Fruit fly (Drosophila melanogaster) whole organism, embryonic: ENCODE data around the gene CG8907.
"Not testable (repeated sequence)": the region's sequence is repeated elsewhere in the genome, so short reads cannot be mapped to it uniquely, and the experiment has no call there.

Source experiments
- Atf3 ChIP-seq: fragments of 200-800 bp; sonication (Bioruptor generic); optimal IDR thresholded peaks from 3 replicates; lab custom pipeline; 2016; ENCODE audit warnings: missing biosample characterization, missing genetic modification characterization
- C15 ChIP-seq: fragments of 200-800 bp; sonication (Bioruptor generic); IDR thresholded peaks from 3 replicates; pipeline ENCODE4 v1.3.6; 2022; ENCODE audit warnings: missing biosample characterization, missing genetic modification characterization
- CG11504 ChIP-seq: fragments of 200-800 bp; sonication (Bioruptor generic); optimal IDR thresholded peaks from 3 replicates; lab custom pipeline; 2019; ENCODE audit warnings: missing biosample characterization, mild to moderate bottlenecking, missing genetic modification characterization, moderate library complexity
- CG12071 ChIP-seq: fragments of 200-800 bp; sonication (Bioruptor generic); optimal IDR thresholded peaks from 3 replicates; lab custom pipeline; 2018; ENCODE audit warnings: missing biosample characterization, mild to moderate bottlenecking, missing genetic modification characterization
- CG13894 ChIP-seq: fragments of 200-800 bp; sonication (Bioruptor generic); optimal IDR thresholded peaks from 3 replicates; lab custom pipeline; 2018; ENCODE audit warnings: missing biosample characterization, mild to moderate bottlenecking, missing genetic modification characterization, moderate library complexity
- CG14965 ChIP-seq: fragments of 200-800 bp; sonication (Bioruptor generic); optimal IDR thresholded peaks from 2 replicates; lab custom pipeline; 2016; ENCODE audit warnings: missing biosample characterization, missing genetic modification characterization, borderline replicate concordance
- CG15269 ChIP-seq: fragments of 200-800 bp; sonication (Bioruptor generic); optimal IDR thresholded peaks from 2 replicates; lab custom pipeline; 2018; ENCODE audit warnings: missing biosample characterization, mild to moderate bottlenecking, missing genetic modification characterization, moderate library complexity
- CG15696 ChIP-seq: fragments of 200-800 bp; sonication (Bioruptor generic); optimal IDR thresholded peaks from 2 replicates; lab custom pipeline; 2019; ENCODE audit warnings: missing biosample characterization, mild to moderate bottlenecking, missing genetic modification characterization, moderate library complexity
- CG17612 ChIP-seq: fragments of 200-800 bp; sonication (Bioruptor generic); IDR thresholded peaks from 2 replicates; pipeline ENCODE4 v1.3.6; 2022; ENCODE audit warnings: missing biosample characterization, missing genetic modification characterization
- CG1792 ChIP-seq: fragments of 200-800 bp; sonication (Bioruptor generic); optimal IDR thresholded peaks from 2 replicates; lab custom pipeline; 2016; ENCODE audit warnings: missing biosample characterization, missing genetic modification characterization
- CG18764 ChIP-seq: fragments of 200-800 bp; sonication (Bioruptor generic); optimal IDR thresholded peaks from 3 replicates; lab custom pipeline; 2016; ENCODE audit warnings: missing biosample characterization, missing genetic modification characterization
- CG3163 ChIP-seq: fragments of 200-800 bp; sonication (Bioruptor generic); optimal IDR thresholded peaks from 3 replicates; lab custom pipeline; 2016; ENCODE audit warnings: missing biosample characterization, missing genetic modification characterization
- CG3407 ChIP-seq: fragments of 200-800 bp; sonication (Bioruptor generic); optimal IDR thresholded peaks from 2 replicates; lab custom pipeline; 2018; ENCODE audit warnings: missing biosample characterization, mild to moderate bottlenecking, missing genetic modification characterization
- CG7839 ChIP-seq: fragments of 200-800 bp; sonication (Bioruptor generic); optimal IDR thresholded peaks from 3 replicates; lab custom pipeline; 2018; ENCODE audit warnings: missing biosample characterization, mild to moderate bottlenecking, missing genetic modification characterization, moderate library complexity
- Dfd ChIP-seq, 2 experiments: fragments of >200 bp; optimal IDR thresholded peaks; 2 replicates each; lab custom pipeline; 2017; ENCODE audit warnings: missing biosample characterization in 2 of 2, missing genetic modification characterization in 2 of 2
- Dip2 ChIP-seq: fragments of 200-800 bp; sonication (Bioruptor generic); IDR thresholded peaks from 2 replicates; pipeline ENCODE4 v1.3.6; 2022; ENCODE audit warnings: missing biosample characterization, missing genetic modification characterization
- Doc3 ChIP-seq: fragments of 200-800 bp; sonication (Bioruptor generic); IDR thresholded peaks from 3 replicates; pipeline ENCODE4 v1.3.6; 2022; ENCODE audit warnings: missing biosample characterization, missing genetic modification characterization; ENCODE audit not compliant: partially characterized antibody
- Lhr ChIP-seq: fragments of 200-800 bp; sonication (Bioruptor generic); optimal IDR thresholded peaks from 3 replicates; lab custom pipeline; 2017; ENCODE audit warnings: mild to moderate bottlenecking, missing biosample characterization, missing genetic modification reagents, missing genetic modification characterization
- Med ChIP-seq: fragments of 200-800 bp; sonication (Bioruptor generic); peaks from one replicate; lab custom pipeline; 2016; ENCODE audit warnings: missing biosample characterization, missing genetic modification characterization, mild to moderate bottlenecking, inconsistent platforms, moderate library complexity
- Myb ChIP-seq: fragments of 200-800 bp; sonication (Bioruptor generic); optimal IDR thresholded peaks from 2 replicates; lab custom pipeline; 2016; ENCODE audit warnings: missing biosample characterization, missing genetic modification characterization
- NfI ChIP-seq: fragments of 200-800 bp; sonication (Bioruptor generic); optimal IDR thresholded peaks from 3 replicates; lab custom pipeline; 2018; ENCODE audit warnings: missing biosample characterization, mild to moderate bottlenecking, missing genetic modification characterization, moderate library complexity
- Six4 ChIP-seq: fragments of 200-800 bp; sonication (Bioruptor generic); optimal IDR thresholded peaks from 2 replicates; lab custom pipeline; 2016; ENCODE audit warnings: missing biosample characterization, missing genetic modification characterization
- Trl ChIP-seq, 3 experiments: fragments of >200 bp in 2 of 3; fragments of 200-800 bp in 1 of 3; sonication (Bioruptor generic) in 1 of 3; optimal IDR thresholded peaks; 2 replicates in 1 of 3; 3 replicates in 2 of 3; lab custom pipeline; 2016 to 2017; ENCODE audit warnings: missing biosample characterization in 1 of 3, missing genetic modification characterization in 1 of 3
- al ChIP-seq: fragments of 200-800 bp; sonication (Bioruptor generic); IDR thresholded peaks from 2 replicates; pipeline ENCODE4 v1.3.6; 2022; ENCODE audit warnings: missing biosample characterization, missing genetic modification characterization
- aop ChIP-seq: fragments of 200-800 bp; sonication (Bioruptor generic); IDR thresholded peaks from 2 replicates; pipeline ENCODE4 v1.3.6; 2022; ENCODE audit warnings: missing biosample characterization, missing genetic modification characterization
- ara ChIP-seq: fragments of 200-800 bp; sonication (Bioruptor generic); IDR thresholded peaks from 2 replicates; pipeline ENCODE4 v1.3.6; 2022; ENCODE audit warnings: missing biosample characterization, missing genetic modification characterization
- br ChIP-seq: fragments of >200 bp; optimal IDR thresholded peaks from 2 replicates; lab custom pipeline; 2017
- chif ChIP-seq, 2 experiments: fragments of 200-800 bp; sonication (Bioruptor generic); optimal IDR thresholded peaks; 3 replicates each; lab custom pipeline; 2016; ENCODE audit warnings: missing biosample characterization in 2 of 2, missing genetic modification characterization in 2 of 2
- dmrt99B ChIP-seq: fragments of 200-800 bp; sonication (Bioruptor generic); optimal IDR thresholded peaks from 2 replicates; lab custom pipeline; 2018; ENCODE audit warnings: missing biosample characterization, mild to moderate bottlenecking, missing genetic modification characterization, moderate library complexity
- dpn ChIP-seq, 2 experiments: fragments of 200-800 bp; sonication (Bioruptor generic); optimal IDR thresholded peaks; 3 replicates each; lab custom pipeline; 2016; ENCODE audit warnings: missing biosample characterization in 2 of 2, missing genetic modification characterization in 2 of 2
- esg ChIP-seq: fragments of 200-800 bp; sonication (Bioruptor generic); conservative IDR thresholded peaks from 2 replicates; pipeline ENCODE4 v1.3.6; 2022; ENCODE audit warnings: missing biosample characterization, missing genetic modification characterization
- h ChIP-seq: fragments of >200 bp; optimal IDR thresholded peaks from 2 replicates; lab custom pipeline; 2017
- hbn ChIP-seq: fragments of 200-800 bp; sonication (Bioruptor generic); IDR thresholded peaks from 2 replicates; pipeline ENCODE4 v1.3.6; 2022; ENCODE audit warnings: missing biosample characterization, missing genetic modification characterization; ENCODE audit not compliant: partially characterized antibody
- insv ChIP-seq, 2 experiments: fragments of 200-800 bp; sonication (Bioruptor generic); optimal IDR thresholded peaks; 3 replicates each; lab custom pipeline; 2016 to 2018; ENCODE audit warnings: missing biosample characterization in 2 of 2, missing genetic modification characterization in 2 of 2
- jing ChIP-seq: fragments of 200-800 bp; sonication (Bioruptor generic); optimal IDR thresholded peaks from 2 replicates; lab custom pipeline; 2018; ENCODE audit warnings: missing biosample characterization, mild to moderate bottlenecking, missing genetic modification characterization
- kay ChIP-seq: fragments of 200-800 bp; sonication (Bioruptor generic); optimal IDR thresholded peaks from 2 replicates; lab custom pipeline; 2016; ENCODE audit warnings: missing biosample characterization, missing genetic modification characterization
- lab ChIP-seq: fragments of 200-800 bp; sonication (Bioruptor generic); optimal IDR thresholded peaks from 3 replicates; lab custom pipeline; 2017; ENCODE audit warnings: missing biosample characterization, missing genetic modification characterization, mild to moderate bottlenecking, moderate library complexity, missing genetic modification reagents
- nmo ChIP-seq: fragments of 200-800 bp; sonication (Bioruptor generic); optimal IDR thresholded peaks from 2 replicates; lab custom pipeline; 2018; ENCODE audit warnings: missing biosample characterization, mild to moderate bottlenecking, missing genetic modification characterization, moderate library complexity
- oc ChIP-seq: fragments of 200-800 bp; sonication (Bioruptor generic); optimal IDR thresholded peaks from 2 replicates; lab custom pipeline; 2018; ENCODE audit warnings: missing biosample characterization, mild to moderate bottlenecking, missing genetic modification characterization, moderate library complexity
- salm ChIP-seq: fragments of 200-800 bp; sonication (Bioruptor generic); optimal IDR thresholded peaks from 2 replicates; lab custom pipeline; 2018; ENCODE audit warnings: missing biosample characterization, mild to moderate bottlenecking, missing genetic modification characterization
- sens ChIP-seq: fragments of 200-800 bp; sonication (Bioruptor generic); peaks from one replicate; lab custom pipeline; 2016; ENCODE audit warnings: missing biosample characterization, missing genetic modification characterization
- shn ChIP-seq: fragments of 200-800 bp; sonication (Bioruptor generic); optimal IDR thresholded peaks from 3 replicates; lab custom pipeline; 2016; ENCODE audit warnings: missing biosample characterization, missing genetic modification characterization
- sima ChIP-seq: fragments of 200-800 bp; sonication (Bioruptor generic); optimal IDR thresholded peaks from 2 replicates; lab custom pipeline; 2016; ENCODE audit warnings: missing biosample characterization, missing genetic modification characterization
- sr ChIP-seq: fragments of 200-800 bp; sonication (Bioruptor generic); IDR thresholded peaks from 3 replicates; pipeline ENCODE4 v1.3.6; 2022; ENCODE audit warnings: missing biosample characterization, missing genetic modification characterization
- unpg ChIP-seq: fragments of 200-800 bp; sonication (Bioruptor generic); optimal IDR thresholded peaks from 3 replicates; lab custom pipeline; 2018; ENCODE audit warnings: missing biosample characterization, mild to moderate bottlenecking, missing genetic modification characterization, moderate library complexity
- wdn ChIP-seq: fragments of 200-800 bp; sonication (Bioruptor generic); IDR thresholded peaks from 2 replicates; pipeline ENCODE4 v1.3.6; 2022; ENCODE audit warnings: missing biosample characterization, missing genetic modification characterization
- zfh1 ChIP-seq: fragments of 200-800 bp; sonication (Bioruptor generic); IDR thresholded peaks from 3 replicates; pipeline ENCODE4 v1.3.6; 2022; ENCODE audit warnings: missing biosample characterization, missing genetic modification characterization

Gene CG8907

dm6 chr3R:16991781-16992180 is 16.3 kb upstream of the CG8907 start, which contains the start of gene EMC2B (continued):
- TF ChIP-seq CG1792, result peak; percentile 10
- TF ChIP-seq dmrt99B (tag; lab: Kevin White, UChicago), result peak; percentile 38
- peak; percentile 11 for TF ChIP-seq sima (GFP tag; lab: Kevin White, UChicago)
- peak; percentile 35 for TF ChIP-seq CG15269
- no peak for TF ChIP-seq Dfd (GFP tag; optimal IDR thresholded peaks at IDR 0.05; lab: Kevin White, UChicago)
- TF ChIP-seq CG14965, result no peak
- TF ChIP-seq CG18764 (GFP tag; lab: Kevin White, UChicago), result peak; percentile 39
- no peak for TF ChIP-seq CG3163 (GFP tag; lab: Kevin White, UChicago)
- TF ChIP-seq nmo (GFP tag; lab: Kevin White, UChicago), result peak; percentile 41
- TF ChIP-seq Dip2 (GFP tag; lab: Robert Waterston, UW), result no peak
- TF ChIP-seq Med (GFP tag; lab: Kevin White, UChicago), result peak; percentile 83
- peak; percentile 21 for TF ChIP-seq shn (GFP tag; lab: Kevin White, UChicago)
- TF ChIP-seq sens (GFP tag; lab: Kevin White, UChicago), result peak; percentile 86

dm6 chr3R:16992716-16993115 is 15.4 kb upstream of the CG8907 start, which contains the start of gene CG31274:
Gene CG31274 (plus strand): TSS chr3R:16993016.
- not testable (repeated sequence) for TF ChIP-seq hbn (GFP tag; lab: Robert Waterston, UW); Atf3 (GFP tag; lab: Kevin White, UChicago); Myb (GFP tag; lab: Kevin White, UChicago)

- TF ChIP-seq CG3407 (GFP tag; lab: Kevin White, UChicago), result no peak
- TF ChIP-seq ara (GFP tag; lab: Robert Waterston, UW), result no peak
- peak; percentile 11 for TF ChIP-seq lab (GFP tag; lab: Kevin White, UChicago)
- peak in 1 of 2 experiments; percentile 8 for TF ChIP-seq Trl (optimal IDR thresholded peaks at IDR 0.05; lab: Kevin White, UChicago)
- TF ChIP-seq Trl (GFP tag; optimal IDR thresholded peaks at IDR 0.05; lab: Kevin White, UChicago), result no peak
- TF ChIP-seq oc (tag; lab: Kevin White, UChicago), result no peak
- peak; percentile 24 for TF ChIP-seq Six4 (GFP tag; lab: Kevin White, UChicago)
- TF ChIP-seq kay, result no peak
- TF ChIP-seq CG15696 (tag; lab: Kevin White, UChicago), result peak; percentile 2
- TF ChIP-seq wdn (GFP tag; lab: Robert Waterston, UW), result no peak
- TF ChIP-seq CG13894 (tag; lab: Kevin White, UChicago), result no peak
- no peak for TF ChIP-seq h (lab: Kevin White, UChicago)
- TF ChIP-seq aop (GFP tag; lab: Robert Waterston, UW), result no peak
- no peak for TF ChIP-seq esg (GFP tag; lab: Robert Waterston, UW)
- TF ChIP-seq al (GFP tag; lab: Robert Waterston, UW), result no peak
- no peak for TF ChIP-seq sr (GFP tag; lab: Robert Waterston, UW)
- TF ChIP-seq CG11504 (tag; lab: Kevin White, UChicago), result no peak
- peak; percentile 54 for TF ChIP-seq CG7839
- no peak for TF ChIP-seq CG17612
- no peak for TF ChIP-seq br (lab: Kevin White, UChicago)
- no peak for TF ChIP-seq NfI (GFP tag; lab: Kevin White, UChicago)
- no peak for TF ChIP-seq unpg (GFP tag; lab: Kevin White, UChicago)
- no peak for TF ChIP-seq Lhr (GFP tag; lab: Kevin White, UChicago)
- TF ChIP-seq dpn (GFP tag; optimal IDR thresholded peaks at IDR 0.05; lab: Kevin White, UChicago), result peak in 1 of 2 experiments; percentile 44
- TF ChIP-seq CG12071 (GFP tag; lab: Kevin White, UChicago), result no peak
- TF ChIP-seq zfh1, result no peak
- no peak for TF ChIP-seq jing
- TF ChIP-seq C15 (GFP tag; lab: Robert Waterston, UW), result no peak
- TF ChIP-seq salm (tag; lab: Kevin White, UChicago), result no peak
- no peak for TF ChIP-seq Doc3
- TF ChIP-seq insv (GFP tag; optimal IDR thresholded peaks at IDR 0.05; lab: Kevin White, UChicago), result no peak
- TF ChIP-seq chif (GFP tag; optimal IDR thresholded peaks at IDR 0.05; lab: Kevin White, UChicago), result no peak
These were observed 11.8 kb upstream of the CG8907 start, which contains the start of the genes EMC2A and CG3534 for dm6 chr3R:16996059-16996959. Gene EMC2A (minus strand): TSS chr3R:16996071. Gene CG3534 (plus strand): TSS chr3R:16996446.
